Worm (Caenorhabditis elegans): ENCODE measurements around the gene mrps-26.

- TF ChIP-seq lsy-2 (tag; optimal IDR thresholded peaks at IDR 0.05): no peak
- TF ChIP-seq pha-4 (tag; optimal IDR thresholded peaks at IDR 0.05): no peak
- no peak for TF ChIP-seq tbx-8 (GFP tag; optimal IDR thresholded peaks at IDR 0.05)
- no peak for TF ChIP-seq unc-62 (GFP tag; optimal IDR thresholded peaks at IDR 0.05)
- no peak for TF ChIP-seq lin-32 (GFP tag; optimal IDR thresholded peaks at IDR 0.05)
- TF ChIP-seq nhr-237 (tag; optimal IDR thresholded peaks at IDR 0.05): no peak
- no peak for TF ChIP-seq ceh-43 (GFP tag; optimal IDR thresholded peaks at IDR 0.05)
- TF ChIP-seq flh-1 (GFP tag; optimal IDR thresholded peaks at IDR 0.05): no peak
- TF ChIP-seq ceh-83 (GFP tag; optimal IDR thresholded peaks at IDR 0.05): no peak
These were observed 4.0 kb upstream of the mrps-26 start, which contains the start of gene prmt-5 for ce11 chrIII:5230415-5230814.

Data from whole organism, mixed stage, embryonic.